Worm (Caenorhabditis elegans): ENCODE measurements around the gene Y76B12C.9.

Y76B12C.9 gene

ce11 chrIV:2037497-2037896 is 623 bp upstream of the Y76B12C.9 start:
- TF ChIP-seq fkh-10 (GFP tag; optimal IDR thresholded peaks at IDR 0.05) = no peak
- no peak for TF ChIP-seq rnt-1 (tag; optimal IDR thresholded peaks at IDR 0.05)
- TF ChIP-seq K09A11.1 (tag; optimal IDR thresholded peaks at IDR 0.05; ENCODE audit: insufficient read depth) = no peak
- TF ChIP-seq fax-1 (tag; optimal IDR thresholded peaks at IDR 0.05) = no peak
- no peak for TF ChIP-seq mec-3 (tag; optimal IDR thresholded peaks at IDR 0.05; ENCODE audit: borderline replicate concordance)
- no peak for TF ChIP-seq hlh-30 (tag; optimal IDR thresholded peaks at IDR 0.05; ENCODE audit: insufficient read depth)
- no peak for TF ChIP-seq dmd-4 (tag; optimal IDR thresholded peaks at IDR 0.05; ENCODE audit: borderline replicate concordance)
- no peak for TF ChIP-seq F13H6.1 (tag; optimal IDR thresholded peaks at IDR 0.05)
- no peak for TF ChIP-seq C08G9.2 (tag; optimal IDR thresholded peaks at IDR 0.05)
- no peak for TF ChIP-seq elt-4 (tag; optimal IDR thresholded peaks at IDR 0.05)
- TF ChIP-seq unc-42 (tag; optimal IDR thresholded peaks at IDR 0.05) = no peak
- no peak for TF ChIP-seq ceh-30 (tag; optimal IDR thresholded peaks at IDR 0.05)
- TF ChIP-seq ceh-45 (GFP tag; IDR thresholded peaks at IDR 0.05) = no peak

ce11 chrIV:2032946-2033411 is 3.9 kb downstream of the Y76B12C.9 start, which contains the start of gene cpsf-1:
Gene cpsf-1, minus strand, starts transcription at chrIV:2032996.
- TF ChIP-seq nfya-1 (tag; optimal IDR thresholded peaks at IDR 0.05) (peak; percentile 75), nhr-232 (tag; optimal IDR thresholded peaks at IDR 0.05) (no peak), pha-4 (tag; optimal IDR thresholded peaks at IDR 0.05) (no peak), ceh-45 (GFP tag; IDR thresholded peaks at IDR 0.05) (no peak), unc-3 (GFP tag; conservative IDR thresholded peaks at IDR 0.05) (peak; percentile 42; the same call in 1 of the 2 replicates), unc-3 (tag; optimal IDR thresholded peaks at IDR 0.05) (peak; percentile 5), ceh-24 (tag; optimal IDR thresholded peaks at IDR 0.05) (no peak), npax-4 (tag; optimal IDR thresholded peaks at IDR 0.05) (no peak), sox-4 (tag; optimal IDR thresholded peaks at IDR 0.05) (peak; percentile 12), ceh-14 (tag; optimal IDR thresholded peaks at IDR 0.05) (peak; percentile 89), sox-2 (GFP tag; IDR thresholded peaks at IDR 0.05) (no peak), madf-2 (tag; optimal IDR thresholded peaks at IDR 0.05) (peak; percentile 62), ceh-31 (tag; optimal IDR thresholded peaks at IDR 0.05) (peak; percentile 97), ets-4 (tag; optimal IDR thresholded peaks at IDR 0.05) (peak; percentile 87), ceh-18 (tag; optimal IDR thresholded peaks at IDR 0.05) (peak; percentile 48), K09A11.1 (tag; optimal IDR thresholded peaks at IDR 0.05; ENCODE audit: insufficient read depth) (no peak), dve-1 (tag; optimal IDR thresholded peaks at IDR 0.05) (peak; percentile 54), ahr-1 (tag; optimal IDR thresholded peaks at IDR 0.05) (peak; percentile 64), pha-2 (tag; optimal IDR thresholded peaks at IDR 0.05) (no peak), unc-86 (tag; optimal IDR thresholded peaks at IDR 0.05) (peak; percentile 63), hlh-30 (tag; optimal IDR thresholded peaks at IDR 0.05; ENCODE audit: insufficient read depth) (no peak), mec-3 (tag; optimal IDR thresholded peaks at IDR 0.05; ENCODE audit: borderline replicate concordance) (no peak), ceh-30 (tag; optimal IDR thresholded peaks at IDR 0.05) (no peak), tbx-2 (tag; optimal IDR thresholded peaks at IDR 0.05) (peak; percentile 94), K02D7.2 (tag; optimal IDR thresholded peaks at IDR 0.05) (peak; percentile 41), pax-1 (tag; optimal IDR thresholded peaks at IDR 0.05) (no peak), odd-2 (tag; optimal IDR thresholded peaks at IDR 0.05) (no peak), pqm-1 (tag; optimal IDR thresholded peaks at IDR 0.05) (peak; percentile 47), T23F11.4 (GFP tag; optimal IDR thresholded peaks at IDR 0.05) (no peak), che-1 (tag; optimal IDR thresholded peaks at IDR 0.05) (no peak), ceh-48 (tag; optimal IDR thresholded peaks at IDR 0.05) (peak; percentile 9), lin-11 (tag; optimal IDR thresholded peaks at IDR 0.05) (peak; percentile 7), sdc-2 (tag; optimal IDR thresholded peaks at IDR 0.05) (no peak), eyg-1 (tag; optimal IDR thresholded peaks at IDR 0.05) (no peak), Y22D7AL.16 (tag; optimal IDR thresholded peaks at IDR 0.05) (no peak), gmeb-2 (tag; optimal IDR thresholded peaks at IDR 0.05) (peak; percentile 34), ceh-19 (GFP tag; optimal IDR thresholded peaks at IDR 0.05) (peak; percentile 34), hlh-8 (tag; optimal IDR thresholded peaks at IDR 0.05) (peak; percentile 76), zip-5 (tag; optimal IDR thresholded peaks at IDR 0.05) (peak; percentile 87), fax-1 (tag; optimal IDR thresholded peaks at IDR 0.05) (peak; percentile 82), syd-9 (tag; optimal IDR thresholded peaks at IDR 0.05) (peak; percentile 7), ceh-9 (tag; optimal IDR thresholded peaks at IDR 0.05) (no peak), hlh-6 (tag; optimal IDR thresholded peaks at IDR 0.05) (peak; percentile 51), pag-3 (tag; optimal IDR thresholded peaks at IDR 0.05; ENCODE audit: borderline replicate concordance) (no peak)
